Fruit fly (Drosophila melanogaster) whole organism, embryonic: ENCODE data around the gene Pa1.

ENCODE experiments used
- Asciz ChIP-seq: fragments of 200-800 bp; sonication (Bioruptor generic); optimal IDR thresholded peaks from 2 replicates; lab custom pipeline; 2017; ENCODE audit warnings: missing biosample characterization, mild to moderate bottlenecking, missing genetic modification characterization, missing genetic modification reagents
- CG10147 ChIP-seq: fragments of 200-800 bp; sonication (Bioruptor generic); optimal IDR thresholded peaks from 2 replicates; lab custom pipeline; 2019; ENCODE audit warnings: missing biosample characterization, mild to moderate bottlenecking, missing genetic modification characterization, moderate library complexity
- CG10431 ChIP-seq: fragments of 200-800 bp; sonication (Bioruptor generic); optimal IDR thresholded peaks from 3 replicates; lab custom pipeline; 2018; ENCODE audit warnings: missing biosample characterization, mild to moderate bottlenecking, missing genetic modification characterization
- CG11247 ChIP-seq: fragments of 200-800 bp; sonication (Bioruptor generic); IDR thresholded peaks from 2 replicates; pipeline ENCODE4 v1.3.6; 2022; ENCODE audit warnings: missing biosample characterization, missing genetic modification characterization
- CG12744 ChIP-seq: fragments of 200-800 bp; sonication (Bioruptor generic); optimal IDR thresholded peaks from 2 replicates; lab custom pipeline; 2016; ENCODE audit warnings: missing biosample characterization, missing genetic modification characterization
- CG13287 ChIP-seq: fragments of 200-800 bp; sonication (Bioruptor generic); IDR thresholded peaks from 2 replicates; pipeline ENCODE4 v1.3.6; 2022; ENCODE audit warnings: missing biosample characterization, missing genetic modification characterization; ENCODE audit not compliant: partially characterized antibody
- CG13296 ChIP-seq: fragments of 200-800 bp; sonication (Bioruptor generic); optimal IDR thresholded peaks from 3 replicates; lab custom pipeline; 2018; ENCODE audit warnings: missing biosample characterization, mild to moderate bottlenecking, missing genetic modification characterization
- CG1647 ChIP-seq: fragments of 200-800 bp; sonication (Bioruptor generic); optimal IDR thresholded peaks from 3 replicates; lab custom pipeline; 2016; ENCODE audit warnings: missing biosample characterization, missing genetic modification characterization
- CG16813 ChIP-seq: fragments of 200-800 bp; sonication (Bioruptor generic); IDR thresholded peaks from 3 replicates; pipeline ENCODE4 v1.3.6; 2022; ENCODE audit warnings: missing biosample characterization, missing genetic modification characterization; ENCODE audit not compliant: partially characterized antibody
- CG17568 ChIP-seq: fragments of 200-800 bp; sonication (Bioruptor generic); optimal IDR thresholded peaks from 2 replicates; lab custom pipeline; 2018; ENCODE audit warnings: missing biosample characterization, mild to moderate bottlenecking, missing genetic modification characterization, moderate library complexity
- CG18011 ChIP-seq: fragments of 200-800 bp; sonication (Bioruptor generic); optimal IDR thresholded peaks from 2 replicates; lab custom pipeline; 2017; ENCODE audit warnings: missing biosample characterization, missing genetic modification characterization, mild to moderate bottlenecking, moderate library complexity, missing genotype
- CG1832 ChIP-seq: fragments of 200-800 bp; sonication (Bioruptor generic); optimal IDR thresholded peaks from 2 replicates; lab custom pipeline; 2017; ENCODE audit warnings: missing biosample characterization, mild to moderate bottlenecking, missing genetic modification characterization, inconsistent platforms
- CG2202 ChIP-seq: fragments of 200-800 bp; sonication (Bioruptor generic); optimal IDR thresholded peaks from 2 replicates; lab custom pipeline; 2018; ENCODE audit warnings: missing biosample characterization, mild to moderate bottlenecking, missing genetic modification characterization
- CG3407 ChIP-seq: fragments of 200-800 bp; sonication (Bioruptor generic); optimal IDR thresholded peaks from 2 replicates; lab custom pipeline; 2018; ENCODE audit warnings: missing biosample characterization, mild to moderate bottlenecking, missing genetic modification characterization
- CG34224 ChIP-seq: fragments of 200-800 bp; sonication (Bioruptor generic); IDR thresholded peaks from 3 replicates; pipeline ENCODE4 v1.3.6; 2022; ENCODE audit warnings: missing biosample characterization, missing genetic modification characterization; ENCODE audit not compliant: partially characterized antibody
- CG4328 ChIP-seq: fragments of 200-800 bp; sonication (Bioruptor generic); optimal IDR thresholded peaks from 3 replicates; lab custom pipeline; 2017; ENCODE audit warnings: missing biosample characterization, missing genetic modification reagents, missing genetic modification characterization
- CG7556 ChIP-seq: fragments of 200-800 bp; sonication (Bioruptor generic); optimal IDR thresholded peaks from 2 replicates; lab custom pipeline; 2017; ENCODE audit warnings: missing biosample characterization, mild to moderate bottlenecking, missing genetic modification characterization
- CG7963 ChIP-seq: fragments of 200-800 bp; sonication (Bioruptor generic); IDR thresholded peaks from 3 replicates; pipeline ENCODE4 v1.3.6; 2022; ENCODE audit warnings: missing biosample characterization, missing genetic modification characterization; ENCODE audit not compliant: partially characterized antibody
- CG7987 ChIP-seq: fragments of 200-800 bp; sonication (Bioruptor generic); optimal IDR thresholded peaks from 2 replicates; lab custom pipeline; 2018; ENCODE audit warnings: missing biosample characterization, mild to moderate bottlenecking, missing genetic modification characterization, moderate library complexity
- CG9876 ChIP-seq: fragments of 200-800 bp; sonication (Bioruptor generic); optimal IDR thresholded peaks from 2 replicates; lab custom pipeline; 2016; ENCODE audit warnings: missing biosample characterization, missing genetic modification characterization
- D ChIP-seq, 2 experiments: fragments of 200-800 bp in 1 of 2; fragments of >200 bp in 1 of 2; sonication (Bioruptor generic) in 1 of 2; optimal IDR thresholded peaks; 2 replicates in 1 of 2; 3 replicates in 1 of 2; lab custom pipeline; 2017; ENCODE audit warnings: mild to moderate bottlenecking in 1 of 2, missing biosample characterization in 1 of 2, missing genetic modification characterization in 1 of 2, missing genetic modification reagents in 1 of 2
- D19A ChIP-seq: fragments of 200-800 bp; optimal IDR thresholded peaks from 3 replicates; lab custom pipeline; 2019; ENCODE audit warnings: missing biosample characterization, mild to moderate bottlenecking, missing genetic modification characterization, moderate library complexity
- Drgx ChIP-seq: fragments of 200-800 bp; sonication (Bioruptor generic); IDR thresholded peaks from 2 replicates; pipeline ENCODE4 v1.3.6; 2022; ENCODE audit warnings: missing biosample characterization, missing genetic modification characterization
- Fer2 ChIP-seq: fragments of 200-800 bp; sonication (Bioruptor generic); optimal IDR thresholded peaks from 2 replicates; lab custom pipeline; 2018; ENCODE audit warnings: missing biosample characterization, mild to moderate bottlenecking, missing genetic modification characterization, moderate library complexity
- HLH4C ChIP-seq: fragments of 200-800 bp; sonication (Bioruptor generic); IDR thresholded peaks from 3 replicates; pipeline ENCODE4 v1.3.6; 2022; ENCODE audit warnings: missing biosample characterization, missing genetic modification characterization; ENCODE audit not compliant: partially characterized antibody
- HmgD ChIP-seq: fragments of 200-800 bp; sonication (Bioruptor generic); optimal IDR thresholded peaks from 3 replicates; lab custom pipeline; 2016; ENCODE audit warnings: missing biosample characterization, missing genetic modification characterization
- Hmx ChIP-seq: fragments of 200-800 bp; sonication (Bioruptor generic); optimal IDR thresholded peaks from 2 replicates; lab custom pipeline; 2016; ENCODE audit warnings: missing biosample characterization, missing genetic modification characterization
- NC2α ChIP-seq: fragments of 200-800 bp; sonication (Bioruptor generic); optimal IDR thresholded peaks from 2 replicates; lab custom pipeline; 2016; ENCODE audit warnings: missing biosample characterization, missing genetic modification characterization
- Nf-YC ChIP-seq: fragments of 200-800 bp; optimal IDR thresholded peaks from 3 replicates; lab custom pipeline; 2019; ENCODE audit warnings: missing biosample characterization, mild to moderate bottlenecking, missing genetic modification characterization, moderate library complexity
- Optix ChIP-seq: fragments of 200-800 bp; sonication (Bioruptor generic); IDR thresholded peaks from 3 replicates; pipeline ENCODE4 v1.3.6; 2022; ENCODE audit warnings: missing biosample characterization, missing genetic modification characterization
- Usf ChIP-seq: fragments of 200-800 bp; sonication (Bioruptor generic); optimal IDR thresholded peaks from 2 replicates; lab custom pipeline; 2017; ENCODE audit warnings: missing genotype, missing biosample characterization, missing genetic modification characterization
- amos ChIP-seq: fragments of 200-800 bp; sonication (Bioruptor generic); IDR thresholded peaks from 2 replicates; pipeline ENCODE4 v1.3.6; 2022; ENCODE audit warnings: missing biosample characterization, missing genetic modification characterization; ENCODE audit not compliant: partially characterized antibody
- bab2 ChIP-seq: fragments of 200-800 bp; sonication (Bioruptor generic); optimal IDR thresholded peaks from 2 replicates; lab custom pipeline; 2016; ENCODE audit warnings: missing biosample characterization, missing genetic modification characterization
- disco-r ChIP-seq: fragments of 200-800 bp; sonication (Bioruptor generic); optimal IDR thresholded peaks from 2 replicates; lab custom pipeline; 2016; ENCODE audit warnings: missing biosample characterization, missing genetic modification characterization
- dmrt11E ChIP-seq: fragments of 200-800 bp; sonication (Bioruptor generic); optimal IDR thresholded peaks from 3 replicates; lab custom pipeline; 2018; ENCODE audit warnings: missing biosample characterization, mild to moderate bottlenecking, missing genetic modification characterization, moderate library complexity
- dmrt99B ChIP-seq: fragments of 200-800 bp; sonication (Bioruptor generic); optimal IDR thresholded peaks from 2 replicates; lab custom pipeline; 2018; ENCODE audit warnings: missing biosample characterization, mild to moderate bottlenecking, missing genetic modification characterization, moderate library complexity
- eve ChIP-seq, 2 experiments: fragments of >200 bp; optimal IDR thresholded peaks; 2 replicates each; lab custom pipeline; 2017; ENCODE audit warnings: missing biosample characterization in 2 of 2, missing genetic modification characterization in 2 of 2
- eyg ChIP-seq: fragments of 200-800 bp; sonication (Bioruptor generic); optimal IDR thresholded peaks from 3 replicates; lab custom pipeline; 2016; ENCODE audit warnings: missing biosample characterization, missing genetic modification characterization
- jing ChIP-seq: fragments of 200-800 bp; sonication (Bioruptor generic); optimal IDR thresholded peaks from 2 replicates; lab custom pipeline; 2018; ENCODE audit warnings: missing biosample characterization, mild to moderate bottlenecking, missing genetic modification characterization
- pum ChIP-seq: fragments of 200-800 bp; sonication (Bioruptor generic); optimal IDR thresholded peaks from 2 replicates; lab custom pipeline; 2016; ENCODE audit warnings: missing biosample characterization, missing genetic modification characterization
- run ChIP-seq: fragments of 200-800 bp; sonication (Bioruptor generic); optimal IDR thresholded peaks from 3 replicates; lab custom pipeline; 2018; ENCODE audit warnings: missing biosample characterization, mild to moderate bottlenecking, missing genetic modification characterization
- schlank ChIP-seq: fragments of 200-800 bp; sonication (Bioruptor generic); optimal IDR thresholded peaks from 2 replicates; lab custom pipeline; 2018; ENCODE audit warnings: missing biosample characterization, mild to moderate bottlenecking, missing genetic modification characterization
- sens-2 ChIP-seq: fragments of 200-800 bp; sonication (Bioruptor generic); IDR thresholded peaks from 2 replicates; pipeline ENCODE4 v1.3.6; 2022; ENCODE audit warnings: missing biosample characterization, missing genetic modification characterization
- tio ChIP-seq: fragments of 200-800 bp; sonication (Bioruptor generic); optimal IDR thresholded peaks from 2 replicates; lab custom pipeline; 2017; ENCODE audit warnings: missing biosample characterization, missing genetic modification characterization, inconsistent platforms
- twi ChIP-seq: fragments of 200-800 bp; optimal IDR thresholded peaks from 2 replicates; lab custom pipeline; 2019; ENCODE audit warnings: missing biosample characterization, mild to moderate bottlenecking, missing genetic modification characterization, moderate library complexity
- vnd ChIP-seq: fragments of 200-800 bp; sonication (Bioruptor generic); IDR thresholded peaks from 3 replicates; pipeline ENCODE4 v1.3.6; 2022; ENCODE audit warnings: missing biosample characterization, missing genetic modification characterization; ENCODE audit not compliant: partially characterized antibody
- zen2 ChIP-seq: fragments of 200-800 bp; sonication (Bioruptor generic); IDR thresholded peaks from 3 replicates; pipeline ENCODE4 v1.3.6; 2022; ENCODE audit warnings: missing biosample characterization, missing genetic modification characterization; ENCODE audit not compliant: partially characterized antibody
- zfh1 ChIP-seq: fragments of 200-800 bp; sonication (Bioruptor generic); IDR thresholded peaks from 3 replicates; pipeline ENCODE4 v1.3.6; 2022; ENCODE audit warnings: missing biosample characterization, missing genetic modification characterization

Gene Pa1

DNA sequence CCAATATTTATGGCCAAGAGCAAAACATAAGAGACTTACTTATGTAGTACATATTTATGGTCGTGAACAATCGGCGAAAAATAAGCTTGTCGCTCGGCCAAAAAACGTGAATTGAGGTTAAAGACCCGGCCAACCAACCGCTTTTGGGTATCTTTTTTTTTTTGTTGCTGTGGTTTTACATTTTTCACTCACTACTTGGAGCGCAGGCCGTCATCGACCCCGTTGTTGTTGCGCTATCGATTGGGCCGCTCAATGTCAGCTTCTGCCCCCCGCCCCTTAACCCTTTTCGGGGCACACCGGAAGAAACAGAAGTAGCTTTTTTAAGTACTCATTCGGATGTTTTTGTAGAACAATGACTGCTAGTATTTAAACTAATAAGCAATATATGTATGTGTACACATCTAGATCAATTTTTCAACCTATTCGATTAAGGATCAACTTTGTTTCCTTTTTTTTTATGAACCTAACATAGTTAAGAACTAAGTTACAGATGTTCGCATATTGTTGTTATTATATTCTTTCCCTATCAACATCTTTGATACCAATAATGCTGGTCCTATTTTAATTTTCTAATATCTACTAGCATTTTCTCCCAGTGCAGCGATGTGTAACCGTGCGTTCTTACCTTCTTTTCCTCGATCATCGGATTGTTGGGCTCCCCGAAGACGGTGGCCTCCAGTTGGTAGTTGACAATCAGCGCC, 20.8 kb upstream of the Pa1 start (continued):
- TF ChIP-seq disco-r (GFP tag; lab: Kevin White, UChicago) (peak; percentile 17), schlank (tag; lab: Kevin White, UChicago) (no peak), NC2α (GFP tag; lab: Kevin White, UChicago) (no peak), CG13296 (peak; percentile 72), CG10431 (GFP tag; lab: Kevin White, UChicago) (no peak), D (optimal IDR thresholded peaks at IDR 0.05; lab: Kevin White, UChicago) (no peak), D (GFP tag; optimal IDR thresholded peaks at IDR 0.05; lab: Kevin White, UChicago) (peak; percentile 63), CG9876 (GFP tag; lab: Kevin White, UChicago) (no peak), CG17568 (GFP tag; lab: Kevin White, UChicago) (no peak), CG1647 (GFP tag; lab: Kevin White, UChicago) (peak; percentile 8), CG1832 (GFP tag; lab: Kevin White, UChicago) (no peak), CG34224 (GFP tag; lab: Robert Waterston, UW) (no peak), Hmx (no peak), pum (GFP tag; lab: Kevin White, UChicago) (peak; percentile 75), tio (no peak), CG3407 (peak; percentile 42), CG2202 (tag; lab: Kevin White, UChicago) (peak; percentile 37), CG10147 (peak; percentile 62), HmgD (GFP tag; lab: Kevin White, UChicago) (no peak), bab2 (GFP tag; lab: Kevin White, UChicago) (peak; percentile 65), zfh1 (GFP tag; lab: Robert Waterston, UW) (peak; percentile 14; the same call in 1 of the 3 replicates), CG12744 (peak; percentile 23), vnd (no peak), dmrt11E (tag; lab: Kevin White, UChicago) (peak; percentile 70), CG16813 (GFP tag; lab: Robert Waterston, UW) (no peak), HLH4C (GFP tag; lab: Robert Waterston, UW) (no peak), amos (no peak), Usf (GFP tag; lab: Kevin White, UChicago) (peak; percentile 42), Fer2 (peak; percentile 26), Drgx (GFP tag; lab: Robert Waterston, UW) (peak; percentile 26; the same call in 1 of the 2 replicates), eyg (peak; percentile 54), CG7963 (GFP tag; lab: Robert Waterston, UW) (no peak), CG7556 (GFP tag; lab: Kevin White, UChicago) (peak; percentile 84), CG18011 (no peak), D19A (tag; lab: Kevin White, UChicago) (no peak), Nf-YC (tag; lab: Kevin White, UChicago) (no peak), sens-2 (GFP tag; lab: Robert Waterston, UW) (no peak), CG13287 (no peak), jing (peak; percentile 17), CG11247 (GFP tag; lab: Robert Waterston, UW) (peak; percentile 6; the same call in 1 of the 2 replicates), Asciz (GFP tag; lab: Kevin White, UChicago) (no peak), zen2 (GFP tag; lab: Robert Waterston, UW) (no peak), twi (tag; lab: Kevin White, UChicago) (no peak), eve (GFP tag; optimal IDR thresholded peaks at IDR 0.05; lab: Kevin White, UChicago) (no peak), CG4328 (GFP tag; lab: Kevin White, UChicago) (peak; percentile 65), CG7987 (no peak), dmrt99B (tag; lab: Kevin White, UChicago) (peak; percentile 42), Optix (GFP tag; lab: Robert Waterston, UW) (no peak), run (peak; percentile 54)
